Fruit fly (Drosophila melanogaster) whole organism, embryonic: ENCODE measurements around the gene CG33281.
A peak's percentile ranks its signal among the peaks of the same experiment; 100 is the strongest.

Experiments used
- Antp ChIP-seq: fragments of 200-800 bp; sonication (Bioruptor generic); optimal IDR thresholded peaks from 3 replicates; lab custom pipeline; 2016; ENCODE audit warnings: missing biosample characterization, missing genetic modification characterization
- Awh ChIP-seq: fragments of 200-800 bp; sonication (Bioruptor generic); IDR thresholded peaks from 2 replicates; pipeline ENCODE4, ENCODE4 v1.3.6; 2022; ENCODE audit warnings: missing biosample characterization, missing genetic modification characterization
- B-H2 ChIP-seq: fragments of 200-800 bp; sonication (Bioruptor generic); optimal IDR thresholded peaks from 2 replicates; lab custom pipeline; 2018; ENCODE audit warnings: missing biosample characterization, mild to moderate bottlenecking, missing genetic modification characterization
- Blimp-1 ChIP-seq: fragments of 200-800 bp; sonication (Bioruptor generic); optimal IDR thresholded peaks from 3 replicates; lab custom pipeline; 2018; ENCODE audit warnings: missing biosample characterization, missing genetic modification characterization, mild to moderate bottlenecking, moderate library complexity, missing genetic modification reagents
- CG10267 ChIP-seq: fragments of 200-800 bp; sonication (Bioruptor generic); optimal IDR thresholded peaks from 2 replicates; lab custom pipeline; 2018; ENCODE audit warnings: missing biosample characterization, mild to moderate bottlenecking, missing genetic modification characterization, moderate library complexity
- CG12155 ChIP-seq: fragments of 200-800 bp; sonication (Bioruptor generic); optimal IDR thresholded peaks from 3 replicates; lab custom pipeline; 2016; ENCODE audit warnings: missing biosample characterization, missing genetic modification characterization
- CG12659 ChIP-seq: fragments of 200-800 bp; sonication (Bioruptor generic); optimal IDR thresholded peaks from 3 replicates; lab custom pipeline; 2017; ENCODE audit warnings: mild to moderate bottlenecking, missing biosample characterization, missing genetic modification reagents, missing genetic modification characterization
- CG13624 ChIP-seq: fragments of 200-800 bp; sonication (Bioruptor generic); optimal IDR thresholded peaks from 2 replicates; lab custom pipeline; 2016; ENCODE audit warnings: missing biosample characterization, missing genetic modification characterization
- CG13775 ChIP-seq: fragments of 200-800 bp; sonication (Bioruptor generic); optimal IDR thresholded peaks from 3 replicates; lab custom pipeline; 2017; ENCODE audit warnings: missing biosample characterization, mild to moderate bottlenecking, missing genetic modification characterization
- CG14050 ChIP-seq: fragments of 200-800 bp; sonication (Bioruptor generic); IDR thresholded peaks from 3 replicates; pipeline ENCODE4 v1.3.6; 2022; ENCODE audit warnings: missing biosample characterization, missing genetic modification characterization
- CG14667 ChIP-seq: fragments of 200-800 bp; sonication (Bioruptor generic); IDR thresholded peaks from 2 replicates; pipeline ENCODE4 v1.3.6; 2022; ENCODE audit warnings: missing biosample characterization, missing genetic modification characterization
- CG14710 ChIP-seq: fragments of 200-800 bp; sonication (Bioruptor generic); optimal IDR thresholded peaks from 3 replicates; lab custom pipeline; 2019; ENCODE audit warnings: missing biosample characterization, mild to moderate bottlenecking, missing genetic modification characterization, moderate library complexity
- CG15073 ChIP-seq: fragments of 200-800 bp; sonication (Bioruptor generic); optimal IDR thresholded peaks from 2 replicates; lab custom pipeline; 2016; ENCODE audit warnings: missing biosample characterization, missing genetic modification characterization
- CG1529 ChIP-seq: fragments of 200-800 bp; sonication (Bioruptor generic); optimal IDR thresholded peaks from 3 replicates; lab custom pipeline; 2018; ENCODE audit warnings: missing biosample characterization, missing genetic modification characterization
- CG17359 ChIP-seq: fragments of 200-800 bp; sonication (Bioruptor generic); optimal IDR thresholded peaks from 3 replicates; lab custom pipeline; 2018; ENCODE audit warnings: missing biosample characterization, mild to moderate bottlenecking, missing genetic modification characterization, moderate library complexity
- CG17385 ChIP-seq: fragments of 200-800 bp; sonication (Bioruptor generic); optimal IDR thresholded peaks from 3 replicates; lab custom pipeline; 2018; ENCODE audit warnings: missing biosample characterization, mild to moderate bottlenecking, missing genetic modification characterization
- CG18262 ChIP-seq: fragments of 200-800 bp; optimal IDR thresholded peaks from 3 replicates; lab custom pipeline; 2019; ENCODE audit warnings: missing biosample characterization, mild to moderate bottlenecking, missing genetic modification characterization, moderate library complexity
- CG30403 ChIP-seq: fragments of 200-800 bp; sonication (Bioruptor generic); optimal IDR thresholded peaks from 3 replicates; lab custom pipeline; 2016; ENCODE audit warnings: missing biosample characterization, missing genetic modification characterization
- CG32532 ChIP-seq: fragments of 200-800 bp; sonication (Bioruptor generic); IDR thresholded peaks from 2 replicates; pipeline ENCODE4 v1.3.6; 2022; ENCODE audit warnings: missing biosample characterization, missing genetic modification characterization
- CG32772 ChIP-seq: fragments of 200-800 bp; sonication (Bioruptor generic); IDR thresholded peaks from 2 replicates; pipeline ENCODE4 v1.3.6; 2022; ENCODE audit warnings: missing biosample characterization, missing genetic modification characterization
- CG33213 ChIP-seq: fragments of 200-800 bp; sonication (Bioruptor generic); optimal IDR thresholded peaks from 3 replicates; lab custom pipeline; 2016; ENCODE audit warnings: missing biosample characterization, missing genetic modification characterization
- CG6254 ChIP-seq: fragments of 200-800 bp; sonication (Bioruptor generic); optimal IDR thresholded peaks from 3 replicates; lab custom pipeline; 2017; ENCODE audit warnings: mild to moderate bottlenecking, missing biosample characterization, missing genetic modification reagents, missing genetic modification characterization
- CG6689 ChIP-seq: fragments of 200-800 bp; sonication (Bioruptor generic); IDR thresholded peaks from 2 replicates; pipeline ENCODE4 v1.3.6; 2022; ENCODE audit warnings: missing biosample characterization, missing genetic modification characterization
- CG7357 ChIP-seq: fragments of 200-800 bp; sonication (Bioruptor generic); IDR thresholded peaks from 3 replicates; pipeline ENCODE4 v1.3.6; 2022; ENCODE audit warnings: missing biosample characterization, missing genetic modification characterization
- CG8944 ChIP-seq: fragments of 200-800 bp; sonication (Bioruptor generic); optimal IDR thresholded peaks from 3 replicates; lab custom pipeline; 2016; ENCODE audit warnings: missing biosample characterization, missing genetic modification characterization
- CG9215 ChIP-seq: fragments of 200-800 bp; sonication (Bioruptor generic); IDR thresholded peaks from 2 replicates; pipeline ENCODE4 v1.3.6; 2022; ENCODE audit warnings: missing biosample characterization, missing genetic modification characterization
- CG9727 ChIP-seq: fragments of 200-800 bp; sonication (Bioruptor generic); optimal IDR thresholded peaks from 3 replicates; lab custom pipeline; 2017; ENCODE audit warnings: missing biosample characterization, mild to moderate bottlenecking, missing genetic modification characterization
- HLH4C ChIP-seq: fragments of 200-800 bp; sonication (Bioruptor generic); IDR thresholded peaks from 3 replicates; pipeline ENCODE4 v1.3.6; 2022; ENCODE audit warnings: missing biosample characterization, missing genetic modification characterization; ENCODE audit not compliant: partially characterized antibody
- Hmr ChIP-seq: fragments of 200-800 bp; sonication (Bioruptor generic); optimal IDR thresholded peaks from 3 replicates; lab custom pipeline; 2017; ENCODE audit warnings: mild to moderate bottlenecking, missing biosample characterization, missing genetic modification reagents, missing genetic modification characterization
- Hsf ChIP-seq: fragments of 200-800 bp; sonication (Bioruptor generic); optimal IDR thresholded peaks from 3 replicates; lab custom pipeline; 2016; ENCODE audit warnings: missing biosample characterization, missing genetic modification characterization
- Myb ChIP-seq: fragments of 200-800 bp; sonication (Bioruptor generic); optimal IDR thresholded peaks from 2 replicates; lab custom pipeline; 2016; ENCODE audit warnings: missing biosample characterization, missing genetic modification characterization
- Stat92E ChIP-seq, 3 experiments: fragments of >200 bp in 2 of 3; fragments of 200-800 bp in 1 of 3; sonication (Bioruptor generic) in 1 of 3; optimal IDR thresholded peaks; 2 replicates each; lab custom pipeline; 2017 to 2019; ENCODE audit warnings: missing biosample characterization in 3 of 3, missing genetic modification characterization in 3 of 3, mild to moderate bottlenecking in 1 of 3, moderate library complexity in 1 of 3
- aop ChIP-seq: fragments of 200-800 bp; sonication (Bioruptor generic); IDR thresholded peaks from 2 replicates; pipeline ENCODE4 v1.3.6; 2022; ENCODE audit warnings: missing biosample characterization, missing genetic modification characterization
- cwo ChIP-seq: fragments of 200-800 bp; sonication (Bioruptor generic); optimal IDR thresholded peaks from 3 replicates; lab custom pipeline; 2017; ENCODE audit warnings: missing biosample characterization, missing genetic modification characterization, mild to moderate bottlenecking, moderate library complexity, missing genetic modification reagents
- dpn ChIP-seq, 2 experiments: fragments of 200-800 bp; sonication (Bioruptor generic); optimal IDR thresholded peaks; 3 replicates each; lab custom pipeline; 2016; ENCODE audit warnings: missing biosample characterization in 2 of 2, missing genetic modification characterization in 2 of 2
- fu2 ChIP-seq: fragments of 200-800 bp; sonication (Bioruptor generic); optimal IDR thresholded peaks from 2 replicates; lab custom pipeline; 2016; ENCODE audit warnings: missing biosample characterization, missing genetic modification characterization
- gsb-n ChIP-seq: fragments of 200-800 bp; sonication (Bioruptor generic); optimal IDR thresholded peaks from 3 replicates; lab custom pipeline; 2018; ENCODE audit warnings: missing biosample characterization, mild to moderate bottlenecking, missing genetic modification characterization
- inv ChIP-seq: fragments of 200-800 bp; sonication (Bioruptor generic); IDR thresholded peaks from 2 replicates; pipeline ENCODE4 v1.3.6; 2022; ENCODE audit warnings: missing biosample characterization, missing genetic modification characterization; ENCODE audit not compliant: partially characterized antibody
- klu ChIP-seq: fragments of 200-800 bp; sonication (Bioruptor generic); IDR thresholded peaks from 2 replicates; pipeline ENCODE4 v1.3.6; 2022; ENCODE audit warnings: missing biosample characterization, missing genetic modification characterization
- lilli ChIP-seq: fragments of 200-800 bp; sonication (Bioruptor generic); optimal IDR thresholded peaks from 3 replicates; lab custom pipeline; 2016; ENCODE audit warnings: missing biosample characterization, missing genetic modification characterization
- nmo ChIP-seq: fragments of 200-800 bp; sonication (Bioruptor generic); optimal IDR thresholded peaks from 2 replicates; lab custom pipeline; 2018; ENCODE audit warnings: missing biosample characterization, mild to moderate bottlenecking, missing genetic modification characterization, moderate library complexity
- oc ChIP-seq: fragments of 200-800 bp; sonication (Bioruptor generic); optimal IDR thresholded peaks from 2 replicates; lab custom pipeline; 2018; ENCODE audit warnings: missing biosample characterization, mild to moderate bottlenecking, missing genetic modification characterization, moderate library complexity
- pzg ChIP-seq: fragments of 200-800 bp; sonication (Bioruptor generic); optimal IDR thresholded peaks from 3 replicates; lab custom pipeline; 2018; ENCODE audit warnings: missing biosample characterization, mild to moderate bottlenecking, missing genetic modification characterization, moderate library complexity
- ranshi ChIP-seq: fragments of 200-800 bp; sonication (Bioruptor generic); IDR thresholded peaks from 2 replicates; pipeline ENCODE4 v1.3.6; 2022; ENCODE audit warnings: missing biosample characterization, missing genetic modification characterization
- sd ChIP-seq: fragments of 200-800 bp; sonication (Bioruptor generic); optimal IDR thresholded peaks from 3 replicates; lab custom pipeline; 2018; ENCODE audit warnings: missing biosample characterization, mild to moderate bottlenecking, missing genetic modification characterization, moderate library complexity
- slbo ChIP-seq: fragments of 200-800 bp; sonication (Bioruptor generic); IDR thresholded peaks from 2 replicates; pipeline ENCODE4 v1.3.6; 2022; ENCODE audit warnings: missing biosample characterization, missing genetic modification characterization
- tio ChIP-seq: fragments of 200-800 bp; sonication (Bioruptor generic); optimal IDR thresholded peaks from 2 replicates; lab custom pipeline; 2017; ENCODE audit warnings: missing biosample characterization, missing genetic modification characterization, inconsistent platforms
- ttk ChIP-seq: fragments of 200-800 bp; sonication (Bioruptor generic); IDR thresholded peaks from 2 replicates; pipeline ENCODE4 v2.1.2; 2022; ENCODE audit warnings: missing biosample characterization, missing genetic modification characterization
- unc-4 ChIP-seq: fragments of 200-800 bp; sonication (Bioruptor generic); IDR thresholded peaks from 2 replicates; pipeline ENCODE4 v1.3.6; 2022; ENCODE audit warnings: missing biosample characterization, missing genetic modification characterization; ENCODE audit not compliant: partially characterized antibody
- wor ChIP-seq: fragments of 200-800 bp; sonication (Bioruptor generic); IDR thresholded peaks from 2 replicates; pipeline ENCODE4 v1.3.6; 2022; ENCODE audit warnings: missing biosample characterization, missing genetic modification characterization
- zf30C ChIP-seq: fragments of 200-800 bp; sonication (Bioruptor generic); optimal IDR thresholded peaks from 3 replicates; lab custom pipeline; 2018; ENCODE audit warnings: missing biosample characterization, mild to moderate bottlenecking, missing genetic modification characterization

Gene CG33281

DNA sequence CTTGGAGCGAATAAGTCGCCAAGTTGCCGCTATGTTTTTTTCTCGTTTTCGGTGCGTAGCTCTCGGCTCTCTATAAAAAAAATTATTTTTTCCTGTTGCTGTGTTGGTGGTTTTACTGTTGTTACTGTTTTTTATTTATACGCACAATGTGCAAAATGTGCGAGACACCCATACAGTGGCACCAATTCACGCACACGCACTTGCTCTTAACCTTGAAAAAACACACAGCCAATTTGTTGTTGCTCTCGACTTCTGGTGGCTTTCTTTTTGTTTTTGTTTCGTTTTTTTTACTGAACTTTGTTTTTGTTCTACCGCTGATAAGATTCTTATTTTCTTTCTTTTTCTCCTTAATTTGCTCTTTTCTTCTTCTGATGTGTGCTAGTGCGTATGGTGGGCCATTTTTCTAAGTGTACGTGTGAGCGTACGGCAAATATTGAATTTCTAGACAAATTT lies 32.2 kb downstream of the CG33281 start (continued):
- 0 out of 2 replicates have a peak, but pooled peaks have one; percentile 1 for TF ChIP-seq klu (GFP tag; lab: Robert Waterston, UW)
- no peak for TF ChIP-seq CG18262 (tag; lab: Kevin White, UChicago)
- no peak for TF ChIP-seq wor (GFP tag; lab: Robert Waterston, UW)
- TF ChIP-seq Hsf (GFP tag; lab: Kevin White, UChicago): no peak
- no peak for TF ChIP-seq CG1529 (GFP tag; lab: Kevin White, UChicago)
- no peak for TF ChIP-seq CG9215 (GFP tag; lab: Robert Waterston, UW)
- no peak for TF ChIP-seq CG7357 (GFP tag; lab: Robert Waterston, UW)
- no peak for TF ChIP-seq CG12155
- no peak for TF ChIP-seq CG6254
- TF ChIP-seq inv (GFP tag; lab: Robert Waterston, UW): no peak
- TF ChIP-seq Awh (GFP tag; lab: Robert Waterston, UW): no peak
- no peak for TF ChIP-seq tio (GFP tag; lab: Kevin White, UChicago)
- TF ChIP-seq zf30C (GFP tag; lab: Kevin White, UChicago): peak; percentile 52
- TF ChIP-seq CG9727 (GFP tag; lab: Kevin White, UChicago): no peak
- peak; percentile 28 for TF ChIP-seq sd (tag; lab: Kevin White, UChicago)
- TF ChIP-seq CG13624 (GFP tag; lab: Kevin White, UChicago): peak; percentile 45
- TF ChIP-seq CG6689 (GFP tag; lab: Robert Waterston, UW): no peak
- no peak for TF ChIP-seq CG12659 (GFP tag; lab: Kevin White, UChicago)
- TF ChIP-seq pzg (GFP tag; lab: Kevin White, UChicago): no peak
- peak; percentile 6 for TF ChIP-seq Myb (GFP tag; lab: Kevin White, UChicago)
- TF ChIP-seq Blimp-1 (GFP tag; lab: Kevin White, UChicago): no peak
- no peak for TF ChIP-seq Stat92E (GFP tag; optimal IDR thresholded peaks at IDR 0.05; lab: Kevin White, UChicago)
- TF ChIP-seq CG32532 (GFP tag; lab: Robert Waterston, UW): peak; percentile 59
- TF ChIP-seq slbo (GFP tag; lab: Robert Waterston, UW): peak; percentile 63
- TF ChIP-seq aop: no peak
- peak; percentile 24 for TF ChIP-seq CG17385
- no peak for TF ChIP-seq oc
- TF ChIP-seq Antp (GFP tag; lab: Kevin White, UChicago): no peak
- 0 out of 2 replicates have a peak, but pooled peaks have one; percentile 9 for TF ChIP-seq CG32772
- no peak for TF ChIP-seq CG15073 (GFP tag; lab: Kevin White, UChicago)
- TF ChIP-seq CG17359 (tag; lab: Kevin White, UChicago): no peak
- TF ChIP-seq CG8944: peak; percentile 0
- no peak for TF ChIP-seq CG13775
- no peak for TF ChIP-seq ranshi (GFP tag; lab: Robert Waterston, UW)
- TF ChIP-seq CG10267: no peak
- no peak for TF ChIP-seq CG14050 (GFP tag; lab: Robert Waterston, UW)
- peak; percentile 58 for TF ChIP-seq cwo (GFP tag; lab: Kevin White, UChicago)
- TF ChIP-seq lilli (GFP tag; lab: Kevin White, UChicago): peak; percentile 46
- no peak for TF ChIP-seq unc-4 (GFP tag; lab: Robert Waterston, UW)
- TF ChIP-seq CG14667 (GFP tag; lab: Robert Waterston, UW): no peak
- peak; percentile 30 for TF ChIP-seq CG30403 (GFP tag; lab: Kevin White, UChicago)
- no peak for TF ChIP-seq fu2
- TF ChIP-seq nmo: no peak
- TF ChIP-seq CG33213: no peak
- peak; percentile 51 for TF ChIP-seq Hmr (GFP tag; lab: Kevin White, UChicago)
- no peak for TF ChIP-seq ttk
- TF ChIP-seq B-H2: no peak
- TF ChIP-seq HLH4C: no peak
- TF ChIP-seq gsb-n (tag; lab: Kevin White, UChicago): no peak
- no peak for TF ChIP-seq CG14710 (tag; lab: Kevin White, UChicago)
- TF ChIP-seq dpn (GFP tag; optimal IDR thresholded peaks at IDR 0.05; lab: Kevin White, UChicago): peak in 1 of 2 experiments; percentile 29
